Worm (Caenorhabditis elegans) whole organism, L4 larva: Measurements from ENCODE around the gene fbxa-158.
A peak's percentile ranks its signal among the peaks of the same experiment; 100 is the strongest.

Experiments used
- F26F4.8 ChIP-seq: fragments of 200-800 bp; sonication (Bioruptor generic); conservative IDR thresholded peaks from 2 replicates; pipeline ENCODE4 v1.3.6; 2022; ENCODE audit warnings: missing genetic modification characterization, missing compliant biosample characterization
- F44E2.7 ChIP-seq: fragments of 200-800 bp; sonication (Bioruptor generic); IDR thresholded peaks from 2 replicates; pipeline ENCODE4 v2.1.2; 2022; ENCODE audit warnings: missing genetic modification characterization, missing compliant biosample characterization
- F49E8.2 ChIP-seq: sonication (generic microtip); optimal IDR thresholded peaks from 2 replicates; lab custom pipeline; 2016; ENCODE audit warnings: missing compliant biosample characterization, mild to moderate bottlenecking, missing genetic modification characterization, borderline replicate concordance
- Y105C5A.15 ChIP-seq: fragments of 200-800 bp; sonication (Bioruptor generic); IDR thresholded peaks from 2 replicates; pipeline ENCODE4 v1.3.6; 2022; ENCODE audit warnings: missing genetic modification characterization, missing compliant biosample characterization
- ZK546.5 ChIP-seq, 2 experiments: sonication (generic microtip); optimal IDR thresholded peaks; 2 replicates each; lab custom pipeline; 2017; ENCODE audit warnings: missing biosample characterization in 2 of 2, missing genetic modification characterization in 2 of 2
- aha-1 ChIP-seq: fragments of 150-350 bp; peaks from one replicate; lab custom pipeline; 2014; ENCODE audit warnings: missing biosample characterization, missing genetic modification characterization
- arid-1 ChIP-seq: fragments of 200-800 bp; sonication (Bioruptor generic); conservative IDR thresholded peaks from 2 replicates; pipeline ENCODE4 v1.3.6; 2022; ENCODE audit warnings: missing genetic modification reagents, missing genetic modification characterization, missing compliant biosample characterization
- ceh-20 ChIP-seq: fragments of 200-800 bp; sonication (Bioruptor generic); IDR thresholded peaks from 2 replicates; pipeline ENCODE4 v1.3.6; 2022; ENCODE audit warnings: missing genetic modification reagents, missing genetic modification characterization, missing compliant biosample characterization
- ceh-32 ChIP-seq: sonication (generic microtip); optimal IDR thresholded peaks from 2 replicates; lab custom pipeline; 2016; ENCODE audit warnings: mild to moderate bottlenecking, missing genetic modification characterization, missing compliant biosample characterization; ENCODE audit not compliant: poor library complexity
- ces-1 ChIP-seq: fragments of 150-350 bp; sonication (generic microtip); optimal IDR thresholded peaks from 4 replicates; lab custom pipeline; 2014; ENCODE audit warnings: missing biosample characterization, missing genetic modification reagents, missing genetic modification characterization
- ctbp-1 ChIP-seq: fragments of 200-800 bp; sonication (Bioruptor generic); IDR thresholded peaks from 2 replicates; pipeline ENCODE4 v1.3.6; 2022; ENCODE audit warnings: missing genetic modification reagents, missing genetic modification characterization, missing compliant biosample characterization
- daf-12 ChIP-seq: fragments of 150-350 bp; optimal IDR thresholded peaks from 2 replicates; lab custom pipeline; 2014; ENCODE audit warnings: missing biosample characterization, missing genetic modification reagents, missing genetic modification characterization
- dmd-6 ChIP-seq: fragments of 200-800 bp; sonication (Bioruptor generic); IDR thresholded peaks from 2 replicates; pipeline ENCODE4 v1.3.6; 2022; ENCODE audit warnings: missing genetic modification reagents, missing genetic modification characterization, missing compliant biosample characterization
- dmd-8 ChIP-seq: fragments of 200-800 bp; sonication (Bioruptor generic); IDR thresholded peaks from 2 replicates; pipeline ENCODE4 v1.3.6; 2022; ENCODE audit warnings: missing genetic modification characterization, missing compliant biosample characterization
- duxl-1 ChIP-seq: sonication (generic microtip); optimal IDR thresholded peaks from 2 replicates; lab custom pipeline; 2016; ENCODE audit warnings: mild to moderate bottlenecking, missing genetic modification characterization, moderate library complexity, missing compliant biosample characterization; ENCODE audit not compliant: poor library complexity
- gei-8 ChIP-seq: fragments of 200-800 bp; sonication (Bioruptor generic); optimal IDR thresholded peaks from 2 replicates; lab custom pipeline; 2018; ENCODE audit warnings: mild to moderate bottlenecking, missing genetic modification characterization, missing compliant biosample characterization
- hif-1 ChIP-seq, 2 experiments: sonication (generic microtip); optimal IDR thresholded peaks; 2 replicates each; lab custom pipeline; 2016 to 2017; ENCODE audit warnings: missing compliant biosample characterization in 2 of 2, missing genetic modification characterization in 2 of 2, missing genetic modification reagents in 2 of 2, missing genotype in 2 of 2, mild to moderate bottlenecking in 1 of 2
- hlh-11 ChIP-seq: fragments of 200-800 bp; sonication (Bioruptor generic); optimal IDR thresholded peaks from 2 replicates; lab custom pipeline; 2018; ENCODE audit warnings: mild to moderate bottlenecking, missing genetic modification characterization, missing compliant biosample characterization
- hmg-1.1 ChIP-seq: fragments of 200-800 bp; sonication (Bioruptor generic); IDR thresholded peaks from 2 replicates; pipeline ENCODE4 v1.3.6; 2022; ENCODE audit warnings: missing genetic modification reagents, missing genetic modification characterization, missing compliant biosample characterization
- mdl-1 ChIP-seq, 2 experiments: fragments of 150-350 bp in 1 of 2; sonication (generic microtip) in 1 of 2; optimal IDR thresholded peaks; 2 replicates each; lab custom pipeline; 2014 to 2017; ENCODE audit warnings: missing biosample characterization in 2 of 2, missing genetic modification characterization in 2 of 2
- mdt-29 ChIP-seq: fragments of 200-800 bp; sonication (Bioruptor generic); IDR thresholded peaks from 2 replicates; pipeline ENCODE4 v1.3.6; 2022; ENCODE audit warnings: missing genetic modification reagents, missing genetic modification characterization, missing compliant biosample characterization
- mes-2 ChIP-seq: sonication (generic microtip); optimal IDR thresholded peaks from 2 replicates; lab custom pipeline; 2016; ENCODE audit warnings: missing genotype, mild to moderate bottlenecking, missing genetic modification characterization, missing compliant biosample characterization; ENCODE audit not compliant: poor library complexity, severe bottlenecking
- mxl-3 ChIP-seq: fragments of 200-800 bp; sonication (Bioruptor generic); optimal IDR thresholded peaks from 2 replicates; lab custom pipeline; 2018; ENCODE audit warnings: mild to moderate bottlenecking, missing genetic modification characterization, missing compliant biosample characterization
- nhr-102 ChIP-seq: sonication (generic microtip); optimal IDR thresholded peaks from 2 replicates; lab custom pipeline; 2016; ENCODE audit warnings: mild to moderate bottlenecking, missing genetic modification characterization, moderate library complexity, missing compliant biosample characterization
- nhr-111 ChIP-seq: fragments of 200-800 bp; sonication (Bioruptor generic); optimal IDR thresholded peaks from 2 replicates; lab custom pipeline; 2018; ENCODE audit warnings: mild to moderate bottlenecking, missing genetic modification characterization, missing compliant biosample characterization
- nhr-28 ChIP-seq: fragments of 150-350 bp; optimal IDR thresholded peaks from 2 replicates; lab custom pipeline; 2014; ENCODE audit warnings: missing biosample characterization, missing genetic modification characterization
- nhr-41 ChIP-seq: fragments of 200-800 bp; sonication (Bioruptor generic); IDR thresholded peaks from 2 replicates; pipeline ENCODE4 v1.3.6; 2022; ENCODE audit warnings: missing genetic modification reagents, missing genetic modification characterization, missing compliant biosample characterization
- nhr-48 ChIP-seq: sonication (generic microtip); optimal IDR thresholded peaks from 2 replicates; lab custom pipeline; 2016; ENCODE audit warnings: mild to moderate bottlenecking, missing genetic modification characterization, missing compliant biosample characterization
- pqm-1 ChIP-seq: sonication (generic microtip); optimal IDR thresholded peaks from 2 replicates; lab custom pipeline; 2017; ENCODE audit warnings: missing biosample characterization, missing genetic modification characterization
- unc-62 ChIP-seq, 3 experiments: fragments of 150-350 bp in 1 of 3; sonication (generic microtip); optimal IDR thresholded peaks in 2 of 3; peaks in 1 of 3; 1 replicate in 1 of 3; 2 replicates in 2 of 3; lab custom pipeline; 2014 to 2017; ENCODE audit warnings: missing biosample characterization in 3 of 3, missing genetic modification characterization in 3 of 3, missing genetic modification reagents in 3 of 3, missing genotype in 1 of 3
- zfp-2 ChIP-seq: sonication (generic microtip); optimal IDR thresholded peaks from 2 replicates; lab custom pipeline; 2016; ENCODE audit warnings: mild to moderate bottlenecking, missing genetic modification characterization, missing compliant biosample characterization

fbxa-158 gene

DNA sequence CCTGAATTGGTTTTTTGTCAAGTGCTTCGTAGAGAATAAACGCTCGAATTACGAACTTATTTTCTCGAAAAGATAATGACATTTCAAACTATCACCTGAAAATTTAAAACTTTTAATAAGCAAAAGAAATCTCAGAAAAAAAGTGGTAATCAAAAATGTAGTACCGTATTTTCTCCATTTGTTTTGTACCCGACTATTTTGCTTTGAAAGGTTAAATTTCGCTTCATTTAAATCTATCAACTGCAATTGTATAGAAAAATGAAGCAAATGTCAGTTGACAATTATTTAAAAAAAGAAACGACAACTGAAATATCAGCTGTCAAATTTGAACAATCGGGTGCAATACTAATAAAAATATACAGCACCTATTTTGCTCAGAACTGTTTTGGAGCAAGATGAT lies at the start of gene fbxa-158:
TSS of gene fbxa-158 (minus strand) at position 101 of the 400 bp plus-strand sequence.
- TF ChIP-seq gei-8 (no peak), ZK546.5 (tag; optimal IDR thresholded peaks at IDR 0.05; lab: Kevin White, UChicago) (no peak), arid-1 (GFP tag; lab: Robert Waterston, UW) (no peak), ceh-32 (tag; lab: Kevin White, UChicago) (no peak), F26F4.8 (GFP tag; lab: Robert Waterston, UW) (no peak), daf-12 (tag; lab: Kevin White, UChicago) (no peak), ces-1 (GFP tag; lab: Kevin White, UChicago) (no peak)
- TF ChIP-seq, all 104 proteins: peak for 0

DNA sequence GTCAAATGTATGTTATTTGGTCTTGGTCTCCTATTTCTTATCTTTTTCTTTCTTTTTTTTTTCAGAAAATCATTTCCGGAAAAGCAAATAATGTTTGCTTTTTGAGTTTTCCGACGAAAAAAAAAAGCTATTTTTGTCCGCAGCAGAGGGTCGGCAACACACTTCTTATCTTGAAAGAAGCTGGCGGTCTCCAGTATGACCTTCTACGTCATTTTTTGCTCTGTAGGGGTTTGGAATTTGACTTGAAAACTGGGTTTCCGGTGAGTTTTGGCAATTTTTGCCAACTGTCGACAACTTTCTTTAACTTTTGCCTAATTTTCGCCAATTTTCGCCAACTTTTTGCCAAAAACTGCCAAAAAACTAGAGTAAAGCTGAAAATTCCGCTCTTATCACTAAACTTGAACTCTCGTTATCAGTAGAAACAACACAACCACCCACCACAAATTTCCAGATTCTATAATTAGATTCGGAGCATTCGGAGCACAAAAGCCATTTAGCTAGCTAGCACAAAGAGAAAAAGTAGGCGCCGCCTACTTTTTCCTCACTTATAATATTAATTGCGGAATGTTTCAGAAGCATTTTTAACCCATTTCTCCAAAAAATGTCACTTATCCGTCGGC lies 49.3 kb upstream of the fbxa-158 start, which contains the start of gene nhx-6:
TSS of gene nhx-6 (plus strand) at position 570 of the 620 bp plus-strand sequence.
- TF ChIP-seq nhr-28 (peak; percentile 6), F49E8.2 (tag; lab: Kevin White, UChicago) (no peak), dmd-8 (GFP tag; lab: Robert Waterston, UW) (no peak), aha-1 (tag; lab: Kevin White, UChicago) (peak; percentile 46), Y105C5A.15 (GFP tag; lab: Robert Waterston, UW) (no peak), nhr-111 (GFP tag; lab: Kevin White, UChicago) (no peak), hlh-11 (tag; lab: Kevin White, UChicago) (peak; percentile 25)

- no peak for TF ChIP-seq aha-1 (tag; lab: Kevin White, UChicago)
- peak in 1 of 2 experiments; percentile 62 for TF ChIP-seq unc-62 (GFP tag; optimal IDR thresholded peaks at IDR 0.05 in 1 of 2; lab: Kevin White, UChicago)
- TF ChIP-seq unc-62 (tag; optimal IDR thresholded peaks at IDR 0.05; lab: Kevin White, UChicago) = no peak
These were observed 47.8 kb upstream of the fbxa-158 start, which contains the start of gene srw-97 for ce11 chrII:1668913-1669312. Gene srw-97 (minus strand): TSS chrII:1669013.

DNA sequence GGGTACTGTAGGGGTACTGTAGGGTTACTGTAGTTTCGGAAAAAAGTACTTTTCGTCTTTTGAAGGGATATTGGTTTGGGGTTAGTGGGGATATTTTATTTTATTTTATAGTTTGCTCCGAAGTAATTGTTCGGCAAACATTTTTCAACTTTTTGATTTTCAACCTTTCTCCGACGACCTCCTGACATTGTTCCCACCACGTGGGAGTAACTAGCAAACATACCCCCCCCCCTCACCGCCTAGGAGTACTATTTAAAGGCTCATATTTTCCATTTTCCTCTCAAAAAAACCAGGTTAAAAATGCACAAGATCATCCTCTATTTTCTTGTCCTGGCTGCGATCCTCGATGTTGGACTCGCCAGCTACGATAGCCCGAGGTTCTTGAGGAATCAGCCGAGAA lies 44.9 kb upstream of the fbxa-158 start, which contains the start of gene srlf-29:
TSS of gene srlf-29 (plus strand) at position 301 of the 400 bp plus-strand sequence.
- no peak for TF ChIP-seq ceh-20 (GFP tag; lab: Robert Waterston, UW)
- TF ChIP-seq unc-62 (GFP tag; optimal IDR thresholded peaks at IDR 0.05 in 1 of 2; lab: Kevin White, UChicago) = peak in 1 of 2 experiments; percentile 49
- TF ChIP-seq unc-62 (tag; optimal IDR thresholded peaks at IDR 0.05; lab: Kevin White, UChicago) = no peak

- peak; percentile 33; the same call in 1 of the 2 replicates for TF ChIP-seq hmg-1.1 (GFP tag; lab: Robert Waterston, UW)
- TF ChIP-seq unc-62 (GFP tag; optimal IDR thresholded peaks at IDR 0.05 in 1 of 2; lab: Kevin White, UChicago) = peak in 1 of 2 experiments; percentile 81
- TF ChIP-seq unc-62 (tag; optimal IDR thresholded peaks at IDR 0.05; lab: Kevin White, UChicago) = no peak
- no peak for TF ChIP-seq zfp-2 (tag; lab: Kevin White, UChicago)
- peak; percentile 11 for TF ChIP-seq nhr-102 (tag; lab: Kevin White, UChicago)
- peak; percentile 88 for TF ChIP-seq duxl-1
- peak in 1 of 2 experiments; percentile 86 for TF ChIP-seq hif-1 (tag; optimal IDR thresholded peaks at IDR 0.05; lab: Kevin White, UChicago)
- TF ChIP-seq hlh-11 (tag; lab: Kevin White, UChicago) = peak; percentile 65
- TF ChIP-seq aha-1 (tag; lab: Kevin White, UChicago) = peak; percentile 93
- TF ChIP-seq F44E2.7 (GFP tag; lab: Robert Waterston, UW) = no peak
- TF ChIP-seq nhr-48 (tag; lab: Kevin White, UChicago) = peak; percentile 6
- TF ChIP-seq ctbp-1 (GFP tag; lab: Robert Waterston, UW) = no peak
- TF ChIP-seq pqm-1 (tag; lab: Kevin White, UChicago) = peak; percentile 16
- TF ChIP-seq mdt-29 (GFP tag; lab: Robert Waterston, UW) = no peak
- peak; percentile 76 for TF ChIP-seq dmd-6
- peak; percentile 7 for TF ChIP-seq mxl-3 (GFP tag; lab: Kevin White, UChicago)
- TF ChIP-seq nhr-41 (GFP tag; lab: Robert Waterston, UW) = peak; percentile 50; the same call in 1 of the 2 replicates
- peak; percentile 36 for TF ChIP-seq nhr-28
- peak; percentile 71 for TF ChIP-seq mes-2 (tag; lab: Kevin White, UChicago)
- TF ChIP-seq mdl-1 (tag; optimal IDR thresholded peaks at IDR 0.05; lab: Kevin White, UChicago) = peak in 1 of 2 experiments; percentile 2
- TF ChIP-seq, all 104 proteins: peak for 15
These were observed 42.4 kb upstream of the fbxa-158 start, which contains the start of gene duxl-1 for ce11 chrII:1663516-1663915. Gene duxl-1 (plus strand): TSS chrII:1663699.
